Worm (Caenorhabditis elegans) whole organism, mixed stage, embryonic: ENCODE measurements around the gene lips-17.
A peak's percentile ranks its signal among the peaks of the same experiment; 100 is the strongest.

Experiments used
- M03D4.4 ChIP-seq: sonication (generic microtip); optimal IDR thresholded peaks from 2 replicates; lab custom pipeline; 2017; ENCODE audit warnings: mild to moderate bottlenecking, missing genetic modification characterization, missing compliant biosample characterization
- bed-3 ChIP-seq: fragments of 200-800 bp; sonication (Bioruptor generic); optimal IDR thresholded peaks from 3 replicates; lab custom pipeline; 2018; ENCODE audit warnings: mild to moderate bottlenecking, missing genetic modification characterization, moderate library complexity, missing compliant biosample characterization
- blmp-1 ChIP-seq: fragments of 150-350 bp; optimal IDR thresholded peaks from 2 replicates; lab custom pipeline; 2014; ENCODE audit warnings: missing biosample characterization, missing genetic modification characterization
- ceh-39 ChIP-seq: fragments of 150-350 bp; optimal IDR thresholded peaks from 2 replicates; lab custom pipeline; 2014; ENCODE audit warnings: missing biosample characterization, missing genetic modification characterization
- ceh-43 ChIP-seq: fragments of 200-800 bp; sonication (Bioruptor generic); optimal IDR thresholded peaks from 2 replicates; lab custom pipeline; 2018; ENCODE audit warnings: mild to moderate bottlenecking, missing genetic modification characterization, moderate library complexity, missing compliant biosample characterization
- ceh-83 ChIP-seq: fragments of 200-800 bp; sonication (Bioruptor generic); optimal IDR thresholded peaks from 2 replicates; lab custom pipeline; 2018; ENCODE audit warnings: mild to moderate bottlenecking, missing genetic modification characterization, missing compliant biosample characterization
- ces-1 ChIP-seq: fragments of 150-350 bp; optimal IDR thresholded peaks from 2 replicates; lab custom pipeline; 2014; ENCODE audit warnings: missing biosample characterization, missing genetic modification reagents, missing genetic modification characterization
- cnd-1 ChIP-seq: fragments of 200-800 bp; sonication (Bioruptor generic); optimal IDR thresholded peaks from 2 replicates; lab custom pipeline; 2018; ENCODE audit warnings: mild to moderate bottlenecking, missing genetic modification characterization, missing compliant biosample characterization
- drap-1 ChIP-seq: fragments of 200-800 bp; sonication (Bioruptor generic); optimal IDR thresholded peaks from 3 replicates; lab custom pipeline; 2018; ENCODE audit warnings: mild to moderate bottlenecking, missing genetic modification characterization, missing compliant biosample characterization
- elt-1 ChIP-seq: sonication (generic microtip); optimal IDR thresholded peaks from 2 replicates; lab custom pipeline; 2017; ENCODE audit warnings: missing genetic modification characterization, mild to moderate bottlenecking, missing compliant biosample characterization, antibody characterized with exemption, moderate library complexity, borderline replicate concordance; ENCODE audit not compliant: insufficient read depth
- elt-3 ChIP-seq: fragments of 150-350 bp; optimal IDR thresholded peaks from 2 replicates; lab custom pipeline; 2014; ENCODE audit warnings: missing biosample characterization, missing genetic modification characterization
- flh-1 ChIP-seq: fragments of 200-800 bp; sonication (Bioruptor generic); optimal IDR thresholded peaks from 2 replicates; lab custom pipeline; 2018; ENCODE audit warnings: mild to moderate bottlenecking, missing genetic modification characterization, moderate library complexity, missing compliant biosample characterization
- hlh-1 ChIP-seq: fragments of 150-350 bp; optimal IDR thresholded peaks from 2 replicates; lab custom pipeline; 2014; ENCODE audit warnings: missing biosample characterization, missing genetic modification reagents, missing genetic modification characterization
- lin-13 ChIP-seq: fragments of 150-350 bp; optimal IDR thresholded peaks from 2 replicates; lab custom pipeline; 2014; ENCODE audit warnings: missing biosample characterization, missing genetic modification characterization
- lin-32 ChIP-seq: fragments of 200-800 bp; sonication (Bioruptor generic); optimal IDR thresholded peaks from 2 replicates; lab custom pipeline; 2018; ENCODE audit warnings: mild to moderate bottlenecking, missing genetic modification characterization, missing compliant biosample characterization
- mab-5 ChIP-seq: fragments of 150-350 bp; optimal IDR thresholded peaks from 2 replicates; lab custom pipeline; 2014; ENCODE audit warnings: missing biosample characterization, missing genetic modification characterization
- mep-1 ChIP-seq: fragments of 150-350 bp; optimal IDR thresholded peaks from 2 replicates; lab custom pipeline; 2017; ENCODE audit warnings: missing biosample characterization, missing genetic modification reagents, missing genetic modification characterization, inconsistent platforms
- mls-2 ChIP-seq: sonication (generic microtip); optimal IDR thresholded peaks from 2 replicates; lab custom pipeline; 2016; ENCODE audit warnings: mild to moderate bottlenecking, missing genetic modification characterization, moderate library complexity, missing compliant biosample characterization
- nhr-12 ChIP-seq: fragments of 150-350 bp; optimal IDR thresholded peaks from 2 replicates; lab custom pipeline; 2014; ENCODE audit warnings: missing biosample characterization, missing genetic modification characterization
- nhr-237 ChIP-seq: fragments of 150-350 bp; optimal IDR thresholded peaks from 2 replicates; lab custom pipeline; 2014; ENCODE audit warnings: missing biosample characterization, missing genetic modification characterization
- nhr-28 ChIP-seq: fragments of 150-350 bp; optimal IDR thresholded peaks from 2 replicates; lab custom pipeline; 2014; ENCODE audit warnings: missing biosample characterization, missing genetic modification characterization
- nhr-76 ChIP-seq: sonication (generic microtip); optimal IDR thresholded peaks from 2 replicates; lab custom pipeline; 2017; ENCODE audit warnings: missing biosample characterization, missing genetic modification characterization
- pha-4 ChIP-seq: fragments of 150-350 bp; optimal IDR thresholded peaks from 2 replicates; lab custom pipeline; 2018; ENCODE audit warnings: missing biosample characterization, missing genetic modification reagents, missing genetic modification characterization
- sem-2 ChIP-seq: fragments of 200-800 bp; sonication (Bioruptor generic); optimal IDR thresholded peaks from 2 replicates; lab custom pipeline; 2018; ENCODE audit warnings: mild to moderate bottlenecking, missing genetic modification characterization, missing compliant biosample characterization
- snpc-4 ChIP-seq: fragments of 150-350 bp; optimal IDR thresholded peaks from 2 replicates; lab custom pipeline; 2014; ENCODE audit warnings: missing biosample characterization, missing genetic modification characterization
- sptf-1 ChIP-seq: sonication (generic microtip); optimal IDR thresholded peaks from 2 replicates; lab custom pipeline; 2017; ENCODE audit warnings: mild to moderate bottlenecking, missing genetic modification characterization, moderate library complexity, missing compliant biosample characterization
- unc-120 ChIP-seq: sonication (generic microtip); optimal IDR thresholded peaks from 2 replicates; lab custom pipeline; 2017; ENCODE audit warnings: missing genetic modification characterization, missing compliant biosample characterization; ENCODE audit not compliant: poor library complexity, severe bottlenecking
- unc-39 ChIP-seq: fragments of 150-350 bp; optimal IDR thresholded peaks from 2 replicates; lab custom pipeline; 2014; ENCODE audit warnings: missing biosample characterization, missing genetic modification characterization
- zip-8 ChIP-seq: fragments of 150-350 bp; optimal IDR thresholded peaks from 2 replicates; lab custom pipeline; 2014; ENCODE audit warnings: missing biosample characterization, missing genetic modification characterization

The lips-17 gene

ce11 chrII:7574143-7574542 is 33.9 kb upstream of the lips-17 start, which contains the start of gene F35D2.2:
Gene F35D2.2 (plus strand): TSS chrII:7574443.
- no peak for TF ChIP-seq nhr-76
- no peak for TF ChIP-seq nhr-237 (tag; lab: Kevin White, UChicago)
- no peak for TF ChIP-seq nhr-12 (tag; lab: Kevin White, UChicago)
- TF ChIP-seq cnd-1 (tag; lab: Kevin White, UChicago), result no peak
- no peak for TF ChIP-seq flh-1 (GFP tag; lab: Kevin White, UChicago)
- no peak for TF ChIP-seq zip-8 (tag; lab: Kevin White, UChicago)
- TF ChIP-seq unc-39 (tag; lab: Kevin White, UChicago), result no peak
- no peak for TF ChIP-seq ceh-43 (GFP tag; lab: Kevin White, UChicago)
- TF ChIP-seq M03D4.4 (tag; lab: Kevin White, UChicago), result no peak
- no peak for TF ChIP-seq elt-3

ce11 chrII:7575614-7576013 is 32.4 kb upstream of the lips-17 start, which contains the start of gene F35D2.1:
Gene F35D2.1 (plus strand): TSS chrII:7575914.
- no peak for TF ChIP-seq nhr-28 (tag; lab: Kevin White, UChicago)
- TF ChIP-seq unc-39 (tag; lab: Kevin White, UChicago), result no peak
- TF ChIP-seq flh-1 (GFP tag; lab: Kevin White, UChicago), result no peak
- TF ChIP-seq lin-13 (tag; lab: Kevin White, UChicago), result no peak
- no peak for TF ChIP-seq nhr-237 (tag; lab: Kevin White, UChicago)
- TF ChIP-seq mls-2, result no peak
- no peak for TF ChIP-seq drap-1 (GFP tag; lab: Kevin White, UChicago)
- TF ChIP-seq lin-32, result no peak
- no peak for TF ChIP-seq ceh-43 (GFP tag; lab: Kevin White, UChicago)
- TF ChIP-seq M03D4.4 (tag; lab: Kevin White, UChicago), result no peak
- no peak for TF ChIP-seq ceh-39 (tag; lab: Kevin White, UChicago)
- no peak for TF ChIP-seq nhr-12 (tag; lab: Kevin White, UChicago)
- no peak for TF ChIP-seq zip-8 (tag; lab: Kevin White, UChicago)
- no peak for TF ChIP-seq ceh-83
- no peak for TF ChIP-seq snpc-4 (tag; lab: Kevin White, UChicago)
- TF ChIP-seq mep-1 (tag; lab: Kevin White, UChicago), result no peak
- no peak for TF ChIP-seq nhr-76
- TF ChIP-seq pha-4 (tag; lab: Kevin White, UChicago), result no peak
- no peak for TF ChIP-seq elt-1 (tag; lab: Kevin White, UChicago)
- TF ChIP-seq cnd-1 (tag; lab: Kevin White, UChicago), result no peak

ce11 chrII:7577412-7577811 is 30.6 kb upstream of the lips-17 start, which contains the start of gene F35D2.6:
Gene F35D2.6 (plus strand): TSS chrII:7577712.
- TF ChIP-seq sem-2 (no peak), nhr-76 (no peak), nhr-12 (tag; lab: Kevin White, UChicago) (no peak), pha-4 (tag; lab: Kevin White, UChicago) (no peak), elt-3 (no peak), mab-5 (no peak), unc-120 (no peak)
- TF ChIP-seq, all 35 proteins: peak for 0

- TF ChIP-seq pha-4 (tag; lab: Kevin White, UChicago) (no peak), zip-8 (tag; lab: Kevin White, UChicago) (no peak), mep-1 (tag; lab: Kevin White, UChicago) (no peak), ceh-83 (no peak), blmp-1 (tag; lab: Kevin White, UChicago) (no peak), hlh-1 (tag; lab: Kevin White, UChicago) (no peak), unc-39 (tag; lab: Kevin White, UChicago) (no peak), ces-1 (no peak)
- TF ChIP-seq, all 35 proteins: peak for 0
Measured at ce11 chrII:7583555-7583954, 24.5 kb upstream of the lips-17 start, which contains the start of gene mks-3. Gene mks-3 (minus strand): TSS chrII:7583655.

ce11 chrII:7588295-7588694 is 19.8 kb upstream of the lips-17 start:
- TF ChIP-seq snpc-4 (tag; lab: Kevin White, UChicago) (no peak), ces-1 (peak; percentile 26)

ce11 chrII:7593227-7593626 is 14.8 kb upstream of the lips-17 start:
- peak; percentile 21 for TF ChIP-seq drap-1 (GFP tag; lab: Kevin White, UChicago)
- peak; percentile 30 for TF ChIP-seq sptf-1 (tag; lab: Kevin White, UChicago)
- TF ChIP-seq mls-2, result peak; percentile 61
- peak; percentile 21 for TF ChIP-seq mep-1 (tag; lab: Kevin White, UChicago)
- no peak for TF ChIP-seq cnd-1 (tag; lab: Kevin White, UChicago)
- peak; percentile 18 for TF ChIP-seq ces-1
- no peak for TF ChIP-seq bed-3 (GFP tag; lab: Kevin White, UChicago)
